Fruit fly (Drosophila melanogaster) ovary, adult (tissue): Measurements from ENCODE around the gene CG8149.
A peak's percentile ranks its signal among the peaks of the same experiment; 100 is the strongest.

Source experiments
- CG17801 ChIP-seq: fragments of 200-800 bp; optimal IDR thresholded peaks from 2 replicates; lab custom pipeline; 2019; ENCODE audit warnings: missing biosample characterization, mild to moderate bottlenecking, missing genetic modification characterization, moderate library complexity; ENCODE audit not compliant: partially characterized antibody

The CG8149 gene

DNA sequence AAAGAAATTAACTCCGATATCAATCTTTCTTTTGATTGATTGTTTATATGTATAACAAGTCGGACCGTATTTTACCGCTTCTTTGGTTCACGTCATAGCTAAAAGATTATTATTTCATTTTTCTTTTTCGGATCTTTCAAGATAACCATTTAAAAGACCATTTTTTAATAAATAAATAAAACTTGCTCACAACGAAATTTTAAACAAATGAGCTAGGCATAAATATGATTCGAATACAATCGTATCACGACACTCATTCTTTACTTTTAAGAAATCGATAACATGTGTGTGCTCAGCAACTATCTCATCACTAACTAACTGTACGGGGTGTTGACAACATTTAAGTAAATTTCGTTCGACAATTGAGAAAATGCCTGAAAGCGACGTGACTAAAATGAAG is at the start of gene CG8149:
CG8149 (plus strand) TSS at position 302 of the 400 bp plus-strand sequence.
- peak; percentile 28 for TF ChIP-seq CG17801 (GFP tag; lab: Kevin White, UChicago)

DNA sequence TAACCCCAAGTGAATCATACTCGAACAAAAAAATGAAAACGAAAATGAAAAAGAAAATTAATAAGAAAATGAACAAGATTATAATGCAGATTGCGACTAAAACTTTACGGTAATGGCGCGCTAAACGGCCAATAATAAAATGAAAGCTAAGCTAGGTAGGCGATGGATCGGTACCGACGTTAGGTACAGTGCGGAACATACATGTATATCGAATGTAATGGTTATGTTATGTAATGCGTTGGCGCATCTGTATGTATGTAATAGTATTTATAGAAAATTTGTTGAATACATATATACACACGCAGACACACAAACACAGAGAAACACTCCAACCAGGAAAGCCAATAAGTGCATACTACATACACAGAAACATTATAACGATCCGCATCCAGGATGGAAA is 49.5 kb upstream of the CG8149 start:
- TF ChIP-seq CG17801 (GFP tag; lab: Kevin White, UChicago): no peak

DNA sequence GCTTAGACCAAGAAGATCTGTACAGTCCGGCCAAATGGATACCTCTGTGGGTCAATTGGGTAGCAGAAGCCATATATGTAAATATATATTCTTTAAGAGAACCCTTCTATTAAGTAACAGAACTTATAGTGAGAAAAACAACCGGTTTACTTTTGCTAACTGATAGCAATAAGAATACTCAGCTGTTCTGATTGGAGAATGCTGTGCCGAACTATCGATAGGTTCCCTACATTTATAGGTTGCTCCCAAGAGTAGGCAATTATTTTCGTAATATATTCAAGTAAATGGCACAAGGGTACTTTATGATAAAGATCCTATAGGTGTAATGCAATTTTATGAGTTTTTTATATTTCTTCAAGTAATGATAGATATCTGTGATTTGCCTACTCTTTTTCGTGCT is 48.1 kb upstream of the CG8149 start, which contains the start of gene GstZ1:
GstZ1 (minus strand) TSS at position 174 of the 400 bp plus-strand sequence.
- TF ChIP-seq CG17801 (GFP tag; lab: Kevin White, UChicago): peak; percentile 40

DNA sequence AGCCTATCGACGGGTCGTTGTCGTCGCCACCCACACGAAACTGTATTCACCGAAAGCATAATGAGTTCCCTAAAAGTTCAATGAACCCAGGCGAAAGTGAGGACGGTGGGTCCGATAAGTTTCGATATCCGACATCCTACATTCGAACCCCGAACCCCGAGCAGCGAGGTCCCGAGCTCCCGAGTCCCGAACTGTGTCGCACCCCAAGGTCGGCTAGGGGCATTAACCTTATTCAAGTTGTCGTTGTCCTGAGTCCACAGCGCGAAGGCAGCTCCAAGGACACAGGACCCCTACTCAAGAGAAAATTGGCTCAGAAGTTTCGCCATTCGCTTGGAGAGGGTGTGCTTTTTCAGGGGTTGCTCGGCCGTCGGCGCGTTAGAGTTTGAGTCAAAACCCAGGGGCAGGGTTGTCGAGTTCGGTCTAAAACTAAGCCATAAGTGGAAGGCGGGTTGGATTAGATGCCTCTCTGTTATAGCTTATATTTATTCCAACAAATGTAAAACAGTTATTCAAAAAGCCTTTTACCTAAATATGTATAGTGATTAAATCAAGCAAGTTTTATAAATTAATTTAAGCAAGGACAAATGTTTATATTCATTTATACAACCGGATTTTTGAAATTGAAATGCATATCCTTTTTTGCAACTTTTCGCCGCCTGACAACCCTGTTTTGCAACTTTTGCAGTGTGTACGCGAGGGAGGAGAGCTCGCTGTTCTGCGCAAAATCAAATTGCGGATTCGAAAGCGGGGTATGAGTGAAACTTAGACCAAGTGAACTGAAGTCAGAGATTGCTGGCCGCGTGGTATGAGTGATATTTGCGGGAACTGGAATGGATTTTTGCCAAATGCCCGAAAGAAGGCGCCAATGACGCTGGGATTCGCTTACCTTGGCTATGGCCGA is 44.8 kb upstream of the CG8149 start:
- no peak for TF ChIP-seq CG17801 (GFP tag; lab: Kevin White, UChicago)

DNA sequence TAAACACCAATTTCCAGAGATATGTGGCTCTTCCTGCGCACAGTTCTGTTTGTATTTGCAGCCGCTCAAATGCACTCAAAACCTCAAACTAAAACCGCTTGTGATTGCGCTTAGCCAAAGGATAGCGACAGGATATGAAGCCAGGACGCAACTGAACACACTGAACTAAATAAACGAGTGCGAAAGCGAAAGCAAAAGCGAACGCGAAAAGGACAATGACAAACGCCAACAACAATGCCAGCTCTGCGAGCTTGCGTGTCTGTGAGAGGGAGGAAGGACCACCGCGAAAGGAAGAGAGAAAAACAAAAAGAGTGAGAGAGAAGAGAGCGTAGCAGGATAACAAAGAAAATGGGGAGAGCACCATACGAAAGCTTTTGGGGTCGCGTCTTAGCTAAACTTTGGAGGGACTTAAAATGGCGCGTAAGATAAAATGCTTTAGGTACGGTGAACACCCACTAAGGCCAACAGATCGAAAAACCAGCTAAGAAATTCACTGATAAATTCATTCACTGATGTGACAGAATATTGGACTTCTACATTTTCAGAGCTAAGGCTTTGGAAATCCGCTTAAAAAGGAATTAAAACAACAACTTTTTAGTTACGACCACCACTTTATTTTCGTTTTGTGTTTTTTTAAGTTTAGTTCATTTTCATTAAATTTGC is 43.8 kb upstream of the CG8149 start, which contains the start of gene GstZ2:
GstZ2 (minus strand) TSS at position 165 of the 663 bp plus-strand sequence.
- no peak for TF ChIP-seq CG17801 (GFP tag; lab: Kevin White, UChicago)

DNA sequence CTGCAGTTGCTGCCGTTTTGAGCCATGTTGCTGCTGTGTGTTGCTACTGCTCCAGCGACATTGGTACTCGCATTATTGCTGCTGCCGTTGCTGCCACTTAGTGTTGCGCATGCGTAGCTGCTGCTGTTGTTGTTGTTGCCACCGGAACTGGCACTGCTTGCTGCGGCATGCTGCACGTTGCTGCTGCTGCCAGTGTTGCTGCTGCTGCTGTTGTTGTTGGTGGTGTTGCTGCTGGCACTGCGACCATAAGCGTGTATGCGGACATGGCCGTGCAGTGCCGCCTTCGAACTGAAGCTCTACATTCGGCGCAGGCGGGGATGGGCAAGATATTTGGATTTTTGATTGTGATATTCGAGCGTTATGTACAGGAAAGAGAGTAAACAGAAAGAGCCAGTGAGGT is 36.3 kb upstream of the CG8149 start:
- no peak for TF ChIP-seq CG17801 (GFP tag; lab: Kevin White, UChicago)

DNA sequence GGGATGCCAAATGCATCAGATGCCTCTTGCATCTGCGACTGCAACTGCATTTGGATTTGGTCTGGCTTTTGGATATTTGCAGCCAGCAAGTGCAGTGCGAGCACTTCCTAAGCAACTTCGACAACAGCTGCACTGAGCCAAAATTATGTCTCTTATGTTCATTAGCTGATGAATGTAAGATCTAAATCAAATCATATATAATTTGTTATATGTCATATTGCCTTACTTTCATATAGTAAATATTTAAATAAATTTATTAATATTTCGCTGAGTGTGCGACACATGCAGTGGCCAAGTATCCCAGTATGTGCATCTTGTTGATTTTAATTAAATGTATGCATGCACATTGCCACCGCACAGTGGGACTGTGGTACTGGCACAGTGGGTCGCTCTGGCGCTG is 24.1 kb upstream of the CG8149 start:
- TF ChIP-seq CG17801 (GFP tag; lab: Kevin White, UChicago): no peak

DNA sequence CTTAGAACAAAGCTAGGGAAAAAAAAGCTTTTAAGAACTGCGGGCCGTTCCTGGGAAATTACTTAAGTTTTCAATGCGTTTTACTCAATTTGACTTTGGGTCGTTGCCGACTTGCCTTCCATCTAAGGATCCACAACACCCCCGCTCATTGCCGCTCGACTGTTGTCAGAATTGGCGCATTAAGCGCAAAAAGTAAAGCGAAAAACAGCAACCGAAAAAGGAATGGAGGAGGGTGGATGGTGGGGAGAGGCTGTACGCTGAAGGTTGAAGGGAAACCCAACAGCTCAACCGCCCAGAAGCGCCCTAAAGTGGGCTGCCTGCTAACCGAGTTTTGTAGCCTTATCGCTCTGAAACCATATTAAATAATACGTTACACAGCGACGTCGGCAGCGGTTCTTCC is 16.9 kb upstream of the CG8149 start:
- TF ChIP-seq CG17801 (GFP tag; lab: Kevin White, UChicago): no peak

DNA sequence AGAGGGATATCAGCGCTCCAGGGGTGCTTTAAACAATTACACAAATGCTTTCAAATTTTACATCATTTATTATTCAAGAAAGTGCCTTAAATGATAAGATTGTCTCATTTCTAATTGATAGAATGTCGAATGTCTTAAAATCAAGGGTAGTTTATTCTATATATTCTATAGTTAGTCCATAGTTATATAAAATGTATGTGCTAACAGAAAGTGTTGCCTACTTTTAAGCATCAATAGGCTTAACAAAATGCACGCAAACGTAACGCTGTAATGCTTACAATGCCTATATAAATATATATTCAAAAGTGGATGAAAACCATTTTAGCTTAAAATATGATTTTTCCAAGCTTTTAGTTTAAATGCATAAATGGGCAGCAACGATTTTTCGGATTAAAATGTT is 16.5 kb upstream of the CG8149 start:
- no peak for TF ChIP-seq CG17801 (GFP tag; lab: Kevin White, UChicago)

DNA sequence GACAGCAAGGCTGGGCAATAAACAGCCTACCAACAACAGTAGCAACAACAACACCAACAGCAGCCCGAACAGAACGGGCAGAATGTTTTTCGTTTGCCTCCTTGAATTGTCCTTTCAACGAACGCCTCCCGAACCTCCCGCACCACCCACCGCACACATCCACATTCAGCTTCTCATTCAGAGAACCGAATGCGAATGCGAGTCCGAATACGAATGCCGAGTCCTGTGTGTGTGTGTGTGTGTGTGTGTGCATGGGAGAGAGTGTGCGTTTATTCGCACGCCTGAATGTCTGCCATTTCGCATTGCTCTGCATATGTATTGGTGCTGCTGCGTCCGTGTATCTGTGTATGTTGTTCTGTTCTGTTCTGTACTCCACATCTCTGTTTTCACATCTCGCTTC is 16.0 kb upstream of the CG8149 start:
- no peak for TF ChIP-seq CG17801 (GFP tag; lab: Kevin White, UChicago)

DNA sequence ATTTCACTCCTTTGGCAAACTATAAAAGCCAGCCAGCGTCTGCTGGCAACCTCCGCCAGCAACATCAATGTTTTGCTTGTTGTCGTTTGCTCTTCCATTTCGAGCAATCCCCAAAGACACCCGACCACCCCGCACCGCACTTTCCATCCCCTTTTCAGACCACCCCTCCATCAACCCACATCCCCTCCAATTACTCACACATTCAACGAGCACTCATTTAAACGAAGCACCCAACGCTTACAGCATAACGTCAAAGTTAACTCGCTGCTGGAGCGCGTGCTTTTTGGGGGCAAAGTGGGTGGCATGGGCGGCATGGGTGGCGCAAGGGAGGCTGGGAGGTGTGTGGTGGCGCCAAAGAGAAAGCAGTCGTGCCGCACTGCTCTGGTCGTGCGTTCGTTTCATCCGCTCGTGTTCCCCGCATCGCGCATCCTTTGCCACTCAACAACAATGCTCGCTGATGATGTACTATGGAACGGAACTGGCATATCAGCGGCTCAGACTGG is 13.3 kb upstream of the CG8149 start:
- TF ChIP-seq CG17801 (GFP tag; lab: Kevin White, UChicago): no peak

DNA sequence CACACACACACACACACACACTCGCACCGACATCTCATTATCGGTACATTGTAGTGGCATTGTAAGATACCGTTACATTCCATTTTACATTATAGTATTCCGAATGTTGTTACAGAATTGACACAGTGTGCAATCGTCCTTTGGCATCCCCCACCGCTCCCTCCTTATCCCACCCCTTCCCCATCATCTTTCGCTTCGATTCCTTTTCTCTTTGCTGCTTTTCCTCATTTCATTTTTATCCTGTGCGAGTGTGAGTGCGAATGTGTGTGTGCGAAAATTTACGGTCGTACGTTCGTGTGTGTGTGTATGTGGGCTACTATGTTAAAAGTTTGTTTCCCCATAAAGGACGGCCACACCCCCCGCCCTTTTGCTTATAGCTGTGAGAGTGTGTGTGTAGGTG is 12.4 kb upstream of the CG8149 start:
- TF ChIP-seq CG17801 (GFP tag; lab: Kevin White, UChicago): no peak

DNA sequence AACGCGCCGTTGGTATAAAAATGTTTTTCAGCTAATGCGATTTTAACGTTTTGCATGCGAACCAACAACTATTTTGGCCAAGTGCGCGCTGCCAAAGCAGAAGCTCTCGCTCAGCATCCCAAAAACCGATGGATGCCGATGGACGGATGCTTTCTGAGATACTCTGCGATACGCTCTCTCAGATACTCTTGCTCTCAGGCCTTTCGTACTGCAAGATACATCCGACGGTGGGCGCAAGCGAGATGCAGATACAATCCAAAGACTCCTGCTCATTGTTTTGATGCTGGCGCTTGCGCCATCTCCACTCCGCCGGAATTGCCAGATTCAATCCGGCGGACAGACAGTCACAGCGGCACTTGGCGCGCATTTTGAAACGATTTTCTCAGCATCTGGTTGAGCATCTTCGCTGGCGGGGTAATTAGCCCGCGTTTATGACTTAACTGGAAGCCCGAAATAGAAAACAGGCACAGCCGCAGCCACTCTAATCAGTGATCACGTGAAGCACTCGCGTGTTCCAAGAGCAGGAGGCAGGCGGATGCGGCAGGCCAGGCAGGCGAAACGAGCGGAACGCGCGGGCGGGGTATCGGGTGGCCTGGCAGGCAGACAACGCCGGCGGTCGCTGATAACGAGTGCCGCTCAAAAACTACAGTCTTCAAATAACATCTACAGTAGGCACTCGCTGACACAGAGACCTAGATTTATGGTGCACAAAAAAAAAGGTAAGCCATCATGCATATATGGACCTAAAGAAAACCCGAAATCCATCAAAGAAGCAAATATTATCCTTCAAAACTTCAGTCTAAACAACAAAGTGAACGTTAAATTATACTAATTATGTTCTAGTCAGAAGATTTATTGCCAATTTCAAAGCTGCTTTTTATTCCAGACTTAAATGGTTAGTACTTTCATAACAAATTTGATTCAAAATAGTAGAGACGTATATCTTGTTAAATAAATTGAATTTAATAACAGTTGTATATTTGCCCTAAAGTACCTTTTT is 10.5 kb upstream of the CG8149 start, which contains the start of gene CG16779:
CG16779 (minus strand) TSS at position 51 of the 1,000 bp plus-strand sequence.
- TF ChIP-seq CG17801 (GFP tag; lab: Kevin White, UChicago): no peak

DNA sequence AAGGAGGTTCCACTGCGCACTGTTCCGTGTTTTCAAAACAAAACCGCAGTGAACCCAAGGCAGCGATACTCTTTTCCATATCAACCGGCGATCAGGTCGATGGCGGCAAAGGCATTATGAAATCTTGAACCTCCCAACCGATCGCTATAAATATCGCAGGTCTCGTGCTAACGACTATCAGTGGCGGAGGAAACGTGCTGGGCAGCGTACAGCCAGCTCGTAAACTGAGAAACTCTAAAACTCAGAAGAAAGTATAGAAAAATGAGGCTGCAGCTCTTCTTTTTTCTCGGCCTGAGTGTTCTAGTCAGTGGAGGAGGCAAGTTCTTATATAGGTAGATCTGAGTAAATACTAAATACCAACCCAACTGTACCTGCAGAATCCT is 9.8 kb upstream of the CG8149 start, which contains the start of gene phu:
phu (plus strand) TSS at position 175 of the 383 bp plus-strand sequence.
- no peak for TF ChIP-seq CG17801 (GFP tag; lab: Kevin White, UChicago)
